Fruit fly (Drosophila melanogaster) whole organism, embryonic: ENCODE measurements around the gene Ssl2.

Source experiments
- ATbp ChIP-seq: fragments of 200-800 bp; sonication (Bioruptor generic); optimal IDR thresholded peaks from 2 replicates; lab custom pipeline; 2017; ENCODE audit warnings: missing biosample characterization, mild to moderate bottlenecking, missing genetic modification characterization, missing genetic modification reagents
- Antp ChIP-seq: fragments of 200-800 bp; sonication (Bioruptor generic); optimal IDR thresholded peaks from 3 replicates; lab custom pipeline; 2016; ENCODE audit warnings: missing biosample characterization, missing genetic modification characterization
- CG11247 ChIP-seq: fragments of 200-800 bp; sonication (Bioruptor generic); IDR thresholded peaks from 2 replicates; pipeline ENCODE4 v1.3.6; 2022; ENCODE audit warnings: missing biosample characterization, missing genetic modification characterization
- CG12769 ChIP-seq: fragments of 200-800 bp; sonication (Bioruptor generic); optimal IDR thresholded peaks from 2 replicates; lab custom pipeline; 2019; ENCODE audit warnings: missing biosample characterization, mild to moderate bottlenecking, missing genetic modification characterization, moderate library complexity
- CG15696 ChIP-seq: fragments of 200-800 bp; sonication (Bioruptor generic); optimal IDR thresholded peaks from 2 replicates; lab custom pipeline; 2019; ENCODE audit warnings: missing biosample characterization, mild to moderate bottlenecking, missing genetic modification characterization, moderate library complexity
- CG17361 ChIP-seq: fragments of 200-800 bp; sonication (Bioruptor generic); IDR thresholded peaks from 3 replicates; pipeline ENCODE4 v1.3.6; 2022; ENCODE audit warnings: missing biosample characterization, missing genetic modification characterization
- CG18599 ChIP-seq: fragments of 200-800 bp; sonication (Bioruptor generic); optimal IDR thresholded peaks from 3 replicates; lab custom pipeline; 2017; ENCODE audit warnings: missing biosample characterization, missing genetic modification characterization, mild to moderate bottlenecking, moderate library complexity, missing genetic modification reagents
- CG2199 ChIP-seq: fragments of 200-800 bp; sonication (Bioruptor generic); IDR thresholded peaks from 3 replicates; pipeline ENCODE4 v1.3.6; 2022; ENCODE audit warnings: missing biosample characterization, missing genetic modification characterization
- CG2678 ChIP-seq: fragments of 200-800 bp; sonication (Bioruptor generic); optimal IDR thresholded peaks from 3 replicates; lab custom pipeline; 2019; ENCODE audit warnings: missing biosample characterization, mild to moderate bottlenecking, missing genetic modification characterization, moderate library complexity
- CG31365 ChIP-seq: fragments of 200-800 bp; sonication (Bioruptor generic); optimal IDR thresholded peaks from 2 replicates; lab custom pipeline; 2018; ENCODE audit warnings: missing biosample characterization, mild to moderate bottlenecking, missing genetic modification characterization
- CG33213 ChIP-seq: fragments of 200-800 bp; sonication (Bioruptor generic); optimal IDR thresholded peaks from 3 replicates; lab custom pipeline; 2016; ENCODE audit warnings: missing biosample characterization, missing genetic modification characterization
- CG33557 ChIP-seq: fragments of 200-800 bp; sonication (Bioruptor generic); optimal IDR thresholded peaks from 2 replicates; lab custom pipeline; 2019; ENCODE audit warnings: missing biosample characterization, mild to moderate bottlenecking, missing genetic modification characterization, moderate library complexity
- CG4707 ChIP-seq: fragments of 200-800 bp; sonication (Bioruptor generic); optimal IDR thresholded peaks from 2 replicates; lab custom pipeline; 2018; ENCODE audit warnings: missing biosample characterization, mild to moderate bottlenecking, missing genetic modification characterization, moderate library complexity
- CG6175 ChIP-seq: fragments of 200-800 bp; sonication (Bioruptor generic); IDR thresholded peaks from 3 replicates; pipeline ENCODE4 v1.3.6; 2022; ENCODE audit warnings: missing biosample characterization, missing genetic modification characterization
- CG8290 ChIP-seq, 3 experiments: fragments of 200-800 bp; sonication (Bioruptor generic); optimal IDR thresholded peaks; 2 replicates each; lab custom pipeline; 2016 to 2019; ENCODE audit warnings: missing biosample characterization in 3 of 3, missing genetic modification characterization in 3 of 3, mild to moderate bottlenecking in 2 of 3, moderate library complexity in 1 of 3
- CG8478 ChIP-seq: fragments of >200 bp; optimal IDR thresholded peaks from 2 replicates; lab custom pipeline; 2018
- CG8944 ChIP-seq: fragments of 200-800 bp; sonication (Bioruptor generic); optimal IDR thresholded peaks from 3 replicates; lab custom pipeline; 2016; ENCODE audit warnings: missing biosample characterization, missing genetic modification characterization
- CG9727 ChIP-seq: fragments of 200-800 bp; sonication (Bioruptor generic); optimal IDR thresholded peaks from 3 replicates; lab custom pipeline; 2017; ENCODE audit warnings: missing biosample characterization, mild to moderate bottlenecking, missing genetic modification characterization
- CkIIα-i1 ChIP-seq: fragments of 200-800 bp; sonication (Bioruptor generic); IDR thresholded peaks from 2 replicates; pipeline ENCODE4 v1.3.6; 2022; ENCODE audit warnings: missing biosample characterization, missing genetic modification characterization
- Dip2 ChIP-seq: fragments of 200-800 bp; sonication (Bioruptor generic); IDR thresholded peaks from 2 replicates; pipeline ENCODE4 v1.3.6; 2022; ENCODE audit warnings: missing biosample characterization, missing genetic modification characterization
- H2.0 ChIP-seq: fragments of 200-800 bp; sonication (Bioruptor generic); IDR thresholded peaks from 2 replicates; pipeline ENCODE4 v1.3.6; 2022; ENCODE audit warnings: missing biosample characterization, missing genetic modification characterization
- HLH3B ChIP-seq: fragments of 200-800 bp; sonication (Bioruptor generic); IDR thresholded peaks from 2 replicates; pipeline ENCODE4 v1.3.6; 2022; ENCODE audit warnings: missing biosample characterization, missing genetic modification characterization
- HmgD ChIP-seq: fragments of 200-800 bp; sonication (Bioruptor generic); optimal IDR thresholded peaks from 3 replicates; lab custom pipeline; 2016; ENCODE audit warnings: missing biosample characterization, missing genetic modification characterization
- Six4 ChIP-seq: fragments of 200-800 bp; sonication (Bioruptor generic); optimal IDR thresholded peaks from 2 replicates; lab custom pipeline; 2016; ENCODE audit warnings: missing biosample characterization, missing genetic modification characterization
- Sox100B ChIP-seq: fragments of 200-800 bp; sonication (Bioruptor generic); optimal IDR thresholded peaks from 3 replicates; lab custom pipeline; 2018; ENCODE audit warnings: missing biosample characterization, mild to moderate bottlenecking, missing genetic modification characterization
- Ssrp ChIP-seq: fragments of 200-800 bp; sonication (Bioruptor generic); optimal IDR thresholded peaks from 2 replicates; lab custom pipeline; 2018; ENCODE audit warnings: missing biosample characterization, mild to moderate bottlenecking, missing genetic modification characterization, moderate library complexity
- ac ChIP-seq: fragments of 200-800 bp; sonication (Bioruptor generic); optimal IDR thresholded peaks from 3 replicates; lab custom pipeline; 2017; ENCODE audit warnings: missing biosample characterization, mild to moderate bottlenecking, missing genetic modification characterization
- al ChIP-seq: fragments of 200-800 bp; sonication (Bioruptor generic); IDR thresholded peaks from 2 replicates; pipeline ENCODE4 v1.3.6; 2022; ENCODE audit warnings: missing biosample characterization, missing genetic modification characterization
- ase ChIP-seq: fragments of 200-800 bp; sonication (Bioruptor generic); IDR thresholded peaks from 3 replicates; pipeline ENCODE4 v1.3.6; 2022; ENCODE audit warnings: missing biosample characterization, missing genetic modification characterization
- bcd ChIP-seq: fragments of 200-800 bp; sonication (Bioruptor generic); optimal IDR thresholded peaks from 2 replicates; lab custom pipeline; 2017; ENCODE audit warnings: missing biosample characterization, mild to moderate bottlenecking, missing genetic modification characterization
- cad ChIP-seq: fragments of >200 bp; optimal IDR thresholded peaks from 2 replicates; lab custom pipeline; 2017; ENCODE audit warnings: missing biosample characterization, missing genetic modification characterization
- chm ChIP-seq: fragments of 200-800 bp; sonication (Bioruptor generic); IDR thresholded peaks from 2 replicates; pipeline ENCODE4 v1.3.6; 2022; ENCODE audit warnings: missing biosample characterization, missing genetic modification characterization
- chn ChIP-seq: fragments of 200-800 bp; sonication (Bioruptor generic); optimal IDR thresholded peaks from 2 replicates; lab custom pipeline; 2016; ENCODE audit warnings: missing biosample characterization, missing genetic modification characterization
- ci ChIP-seq: fragments of 200-800 bp; sonication (Bioruptor generic); IDR thresholded peaks from 3 replicates; pipeline ENCODE4 v1.3.6; 2022; ENCODE audit warnings: missing biosample characterization, missing genetic modification characterization
- ewg ChIP-seq: fragments of 200-800 bp; sonication (Bioruptor generic); optimal IDR thresholded peaks from 3 replicates; lab custom pipeline; 2017; ENCODE audit warnings: mild to moderate bottlenecking, missing biosample characterization, missing genetic modification reagents, missing genetic modification characterization
- exex ChIP-seq: fragments of 200-800 bp; sonication (Bioruptor generic); optimal IDR thresholded peaks from 4 replicates; lab custom pipeline; 2018; ENCODE audit warnings: missing biosample characterization, mild to moderate bottlenecking, missing genetic modification characterization, moderate library complexity
- fd102C ChIP-seq: fragments of 200-800 bp; sonication (Bioruptor generic); optimal IDR thresholded peaks from 2 replicates; lab custom pipeline; 2018; ENCODE audit warnings: missing biosample characterization, mild to moderate bottlenecking, missing genetic modification characterization, moderate library complexity
- fd64A ChIP-seq: fragments of 200-800 bp; sonication (Bioruptor generic); optimal IDR thresholded peaks from 3 replicates; lab custom pipeline; 2018; ENCODE audit warnings: missing biosample characterization, mild to moderate bottlenecking, missing genetic modification characterization
- gcm ChIP-seq: fragments of 200-800 bp; sonication (Bioruptor generic); optimal IDR thresholded peaks from 2 replicates; lab custom pipeline; 2019; ENCODE audit warnings: missing biosample characterization, mild to moderate bottlenecking, missing genetic modification characterization, moderate library complexity
- gfzf ChIP-seq: fragments of 200-800 bp; sonication (Bioruptor generic); optimal IDR thresholded peaks from 2 replicates; lab custom pipeline; 2016; ENCODE audit warnings: missing biosample characterization, mild to moderate bottlenecking, missing genetic modification characterization, moderate library complexity
- ham ChIP-seq: fragments of 200-800 bp; sonication (Bioruptor generic); IDR thresholded peaks from 2 replicates; pipeline ENCODE4 v1.3.6; 2022; ENCODE audit warnings: missing biosample characterization, missing genetic modification characterization
- lab ChIP-seq: fragments of 200-800 bp; sonication (Bioruptor generic); optimal IDR thresholded peaks from 3 replicates; lab custom pipeline; 2017; ENCODE audit warnings: missing biosample characterization, missing genetic modification characterization, mild to moderate bottlenecking, moderate library complexity, missing genetic modification reagents
- lola ChIP-seq, 3 experiments: fragments of >200 bp in 2 of 3; fragments of 200-800 bp in 1 of 3; sonication (Bioruptor generic) in 1 of 3; optimal IDR thresholded peaks; 2 replicates each; lab custom pipeline; 2017 to 2019; ENCODE audit warnings: missing biosample characterization in 3 of 3, missing genetic modification characterization in 3 of 3, mild to moderate bottlenecking in 1 of 3, moderate library complexity in 1 of 3
- mirr ChIP-seq: fragments of 200-800 bp; sonication (Bioruptor generic); optimal IDR thresholded peaks from 3 replicates; lab custom pipeline; 2018; ENCODE audit warnings: missing biosample characterization, mild to moderate bottlenecking, missing genetic modification characterization
- nerfin-1 ChIP-seq: fragments of 200-800 bp; sonication (Bioruptor generic); optimal IDR thresholded peaks from 3 replicates; lab custom pipeline; 2019; ENCODE audit warnings: missing biosample characterization, mild to moderate bottlenecking, missing genetic modification characterization, moderate library complexity
- nmo ChIP-seq: fragments of 200-800 bp; sonication (Bioruptor generic); optimal IDR thresholded peaks from 2 replicates; lab custom pipeline; 2018; ENCODE audit warnings: missing biosample characterization, mild to moderate bottlenecking, missing genetic modification characterization, moderate library complexity
- nom ChIP-seq: fragments of 200-800 bp; sonication (Bioruptor generic); optimal IDR thresholded peaks from 2 replicates; lab custom pipeline; 2017; ENCODE audit warnings: missing biosample characterization, missing genetic modification characterization, mild to moderate bottlenecking, moderate library complexity, missing genetic modification reagents
- sd ChIP-seq: fragments of 200-800 bp; sonication (Bioruptor generic); optimal IDR thresholded peaks from 3 replicates; lab custom pipeline; 2018; ENCODE audit warnings: missing biosample characterization, mild to moderate bottlenecking, missing genetic modification characterization, moderate library complexity
- vnd ChIP-seq: fragments of 200-800 bp; sonication (Bioruptor generic); IDR thresholded peaks from 3 replicates; pipeline ENCODE4 v1.3.6; 2022; ENCODE audit warnings: missing biosample characterization, missing genetic modification characterization; ENCODE audit not compliant: partially characterized antibody
- wek ChIP-seq: fragments of 200-800 bp; sonication (Bioruptor generic); optimal IDR thresholded peaks from 3 replicates; lab custom pipeline; 2018; ENCODE audit warnings: missing biosample characterization, mild to moderate bottlenecking, missing genetic modification characterization, moderate library complexity
- zf30C ChIP-seq: fragments of 200-800 bp; sonication (Bioruptor generic); optimal IDR thresholded peaks from 3 replicates; lab custom pipeline; 2018; ENCODE audit warnings: missing biosample characterization, mild to moderate bottlenecking, missing genetic modification characterization

Gene Ssl2

DNA sequence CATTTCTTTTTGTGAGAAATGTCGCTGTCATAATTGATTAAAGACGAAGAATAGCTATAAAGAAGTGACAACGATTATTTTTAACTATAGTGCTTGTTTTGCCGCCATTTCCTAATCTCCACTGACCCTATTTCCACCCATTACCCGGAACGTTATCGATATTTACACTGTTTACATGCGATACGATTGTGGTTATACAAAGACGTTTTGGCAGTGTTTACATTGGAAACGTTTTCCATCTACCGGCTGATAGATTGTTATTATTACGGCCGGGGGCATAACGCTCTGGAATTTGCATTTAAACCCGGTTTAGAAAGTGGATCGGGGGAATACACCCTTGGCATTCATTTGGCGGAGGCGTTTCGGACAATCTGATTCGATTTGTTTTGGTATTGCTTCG is 33.8 kb upstream of the Ssl2 start (continued):
- TF ChIP-seq vnd (GFP tag; lab: Robert Waterston, UW) (no peak), ac (no peak), bcd (no peak), CG18599 (GFP tag; lab: Kevin White, UChicago) (peak; percentile 36), CG8944 (no peak), lola (GFP tag; optimal IDR thresholded peaks at IDR 0.05; lab: Kevin White, UChicago) (no peak), exex (tag; lab: Kevin White, UChicago) (peak; percentile 24), ase (GFP tag; lab: Robert Waterston, UW) (no peak), HmgD (GFP tag; lab: Kevin White, UChicago) (no peak), H2.0 (no peak), CG33557 (GFP tag; lab: Kevin White, UChicago) (no peak), ci (GFP tag; lab: Robert Waterston, UW) (peak; percentile 21; the same call in 1 of the 3 replicates), nmo (no peak), CG6175 (GFP tag; lab: Robert Waterston, UW) (no peak), sd (peak; percentile 21), mirr (GFP tag; lab: Kevin White, UChicago) (peak; percentile 39), CG8290 (GFP tag; optimal IDR thresholded peaks at IDR 0.05; lab: Kevin White, UChicago) (no peak), CG8290 (tag; optimal IDR thresholded peaks at IDR 0.05; lab: Kevin White, UChicago) (peak in 1 of 2 experiments; percentile 45), gfzf (GFP tag; lab: Kevin White, UChicago) (no peak), lab (GFP tag; lab: Kevin White, UChicago) (peak; percentile 60), fd102C (GFP tag; lab: Kevin White, UChicago) (peak; percentile 32), CG17361 (GFP tag; lab: Robert Waterston, UW) (no peak), ham (GFP tag; lab: Robert Waterston, UW) (no peak), chn (GFP tag; lab: Kevin White, UChicago) (no peak), Dip2 (no peak), fd64A (GFP tag; lab: Kevin White, UChicago) (no peak), wek (GFP tag; lab: Kevin White, UChicago) (peak; percentile 61), CG33213 (GFP tag; lab: Kevin White, UChicago) (no peak), nom (GFP tag; lab: Kevin White, UChicago) (no peak), chm (GFP tag; lab: Robert Waterston, UW) (no peak), nerfin-1 (tag; lab: Kevin White, UChicago) (no peak), al (no peak), CG12769 (tag; lab: Kevin White, UChicago) (no peak), Six4 (GFP tag; lab: Kevin White, UChicago) (no peak), CG15696 (no peak), Antp (GFP tag; lab: Kevin White, UChicago) (no peak), Sox100B (GFP tag; lab: Kevin White, UChicago) (peak; percentile 24), CG4707 (GFP tag; lab: Kevin White, UChicago) (no peak), CG2199 (GFP tag; lab: Robert Waterston, UW) (0 out of 3 replicates have a peak, but pooled peaks have one; percentile 14), CG8478 (lab: Kevin White, UChicago) (no peak), CG9727 (no peak), gcm (GFP tag; lab: Kevin White, UChicago) (no peak), Ssrp (tag; lab: Kevin White, UChicago) (no peak), CkIIα-i1 (GFP tag; lab: Robert Waterston, UW) (no peak), CG11247 (no peak), CG2678 (tag; lab: Kevin White, UChicago) (peak; percentile 10), cad (GFP tag; lab: Kevin White, UChicago) (no peak), zf30C (GFP tag; lab: Kevin White, UChicago) (no peak), HLH3B (GFP tag; lab: Robert Waterston, UW) (no peak), CG31365 (tag; lab: Kevin White, UChicago) (no peak), ewg (GFP tag; lab: Kevin White, UChicago) (no peak), ATbp (GFP tag; lab: Kevin White, UChicago) (peak; percentile 58)
